Fruit fly (Drosophila melanogaster) whole organism, embryonic: ENCODE measurements around the gene Patsas.

Source experiments
- Blimp-1 ChIP-seq: fragments of 200-800 bp; sonication (Bioruptor generic); optimal IDR thresholded peaks from 3 replicates; lab custom pipeline; 2018; ENCODE audit warnings: missing biosample characterization, missing genetic modification characterization, mild to moderate bottlenecking, moderate library complexity, missing genetic modification reagents
- CG10543 ChIP-seq: fragments of 200-800 bp; sonication (Bioruptor generic); optimal IDR thresholded peaks from 3 replicates; lab custom pipeline; 2017; ENCODE audit warnings: missing biosample characterization, mild to moderate bottlenecking, missing genetic modification characterization, moderate library complexity
- CG11560 ChIP-seq: fragments of 200-800 bp; sonication (Bioruptor generic); IDR thresholded peaks from 3 replicates; pipeline ENCODE4 v1.3.6; 2022; ENCODE audit warnings: missing biosample characterization, missing genetic modification characterization
- CG12071 ChIP-seq: fragments of 200-800 bp; sonication (Bioruptor generic); optimal IDR thresholded peaks from 3 replicates; lab custom pipeline; 2018; ENCODE audit warnings: missing biosample characterization, mild to moderate bottlenecking, missing genetic modification characterization
- CG1233 ChIP-seq: fragments of 200-800 bp; sonication (Bioruptor generic); optimal IDR thresholded peaks from 4 replicates; lab custom pipeline; 2018; ENCODE audit warnings: missing biosample characterization, mild to moderate bottlenecking, missing genetic modification characterization
- CG12744 ChIP-seq: fragments of 200-800 bp; sonication (Bioruptor generic); optimal IDR thresholded peaks from 2 replicates; lab custom pipeline; 2016; ENCODE audit warnings: missing biosample characterization, missing genetic modification characterization
- CG14710 ChIP-seq: fragments of 200-800 bp; sonication (Bioruptor generic); optimal IDR thresholded peaks from 3 replicates; lab custom pipeline; 2019; ENCODE audit warnings: missing biosample characterization, mild to moderate bottlenecking, missing genetic modification characterization, moderate library complexity
- CG17359 ChIP-seq: fragments of 200-800 bp; sonication (Bioruptor generic); optimal IDR thresholded peaks from 3 replicates; lab custom pipeline; 2018; ENCODE audit warnings: missing biosample characterization, mild to moderate bottlenecking, missing genetic modification characterization, moderate library complexity
- CG2120 ChIP-seq: fragments of 200-800 bp; sonication (Bioruptor generic); optimal IDR thresholded peaks from 3 replicates; lab custom pipeline; 2016; ENCODE audit warnings: missing biosample characterization, missing genetic modification characterization
- CG2129 ChIP-seq: fragments of 200-800 bp; sonication (Bioruptor generic); IDR thresholded peaks from 2 replicates; pipeline ENCODE4 v1.3.6; 2022; ENCODE audit warnings: missing biosample characterization, missing genetic modification characterization; ENCODE audit not compliant: partially characterized antibody
- CG2889 ChIP-seq: fragments of 200-800 bp; sonication (Bioruptor generic); IDR thresholded peaks from 3 replicates; pipeline ENCODE4 v1.3.6; 2022; ENCODE audit warnings: missing biosample characterization, missing genetic modification characterization
- CG30020 ChIP-seq: fragments of 200-800 bp; optimal IDR thresholded peaks from 2 replicates; lab custom pipeline; 2019; ENCODE audit warnings: missing biosample characterization, mild to moderate bottlenecking, missing genetic modification characterization, moderate library complexity
- CG3065 ChIP-seq: fragments of 200-800 bp; sonication (Bioruptor generic); optimal IDR thresholded peaks from 2 replicates; lab custom pipeline; 2016; ENCODE audit warnings: missing biosample characterization, missing genetic modification characterization
- CG34422 ChIP-seq: fragments of 200-800 bp; sonication (Bioruptor generic); IDR thresholded peaks from 3 replicates; pipeline ENCODE4 v1.3.6; 2022; ENCODE audit warnings: missing biosample characterization, missing genetic modification characterization
- CG6175 ChIP-seq: fragments of 200-800 bp; sonication (Bioruptor generic); IDR thresholded peaks from 3 replicates; pipeline ENCODE4 v1.3.6; 2022; ENCODE audit warnings: missing biosample characterization, missing genetic modification characterization
- CG6689 ChIP-seq: fragments of 200-800 bp; sonication (Bioruptor generic); IDR thresholded peaks from 2 replicates; pipeline ENCODE4 v1.3.6; 2022; ENCODE audit warnings: missing biosample characterization, missing genetic modification characterization
- CG8290 ChIP-seq, 3 experiments: fragments of 200-800 bp; sonication (Bioruptor generic); optimal IDR thresholded peaks; 2 replicates each; lab custom pipeline; 2016 to 2019; ENCODE audit warnings: missing biosample characterization in 3 of 3, missing genetic modification characterization in 3 of 3, mild to moderate bottlenecking in 2 of 3, moderate library complexity in 1 of 3
- CG8359 ChIP-seq: fragments of 200-800 bp; sonication (Bioruptor generic); optimal IDR thresholded peaks from 2 replicates; lab custom pipeline; 2017; ENCODE audit warnings: missing biosample characterization, mild to moderate bottlenecking, missing genetic modification characterization, borderline replicate concordance
- CHES-1-like ChIP-seq: fragments of 200-800 bp; sonication (Bioruptor generic); optimal IDR thresholded peaks from 2 replicates; lab custom pipeline; 2016; ENCODE audit warnings: missing biosample characterization, missing genetic modification characterization
- Chrac-16 ChIP-seq: fragments of 200-800 bp; sonication (Bioruptor generic); optimal IDR thresholded peaks from 3 replicates; lab custom pipeline; 2016; ENCODE audit warnings: missing biosample characterization, missing genetic modification characterization
- Fer2 ChIP-seq: fragments of 200-800 bp; sonication (Bioruptor generic); optimal IDR thresholded peaks from 2 replicates; lab custom pipeline; 2018; ENCODE audit warnings: missing biosample characterization, mild to moderate bottlenecking, missing genetic modification characterization, moderate library complexity
- HLH3B ChIP-seq: fragments of 200-800 bp; sonication (Bioruptor generic); IDR thresholded peaks from 2 replicates; pipeline ENCODE4 v1.3.6; 2022; ENCODE audit warnings: missing biosample characterization, missing genetic modification characterization
- Jarid2 ChIP-seq: fragments of 200-800 bp; sonication (Bioruptor generic); optimal IDR thresholded peaks from 3 replicates; lab custom pipeline; 2017; ENCODE audit warnings: mild to moderate bottlenecking, missing biosample characterization, missing genetic modification reagents, missing genetic modification characterization
- Lhr ChIP-seq: fragments of 200-800 bp; sonication (Bioruptor generic); optimal IDR thresholded peaks from 3 replicates; lab custom pipeline; 2017; ENCODE audit warnings: mild to moderate bottlenecking, missing biosample characterization, missing genetic modification reagents, missing genetic modification characterization
- NFAT ChIP-seq: fragments of 200-800 bp; sonication (Bioruptor generic); IDR thresholded peaks from 2 replicates; pipeline ENCODE4 v1.3.6; 2022; ENCODE audit warnings: missing biosample characterization, missing genetic modification characterization
- Nf-YB ChIP-seq: fragments of 200-800 bp; sonication (Bioruptor generic); optimal IDR thresholded peaks from 3 replicates; lab custom pipeline; 2019; ENCODE audit warnings: missing biosample characterization, mild to moderate bottlenecking, missing genetic modification characterization, moderate library complexity
- Rx ChIP-seq: fragments of 200-800 bp; sonication (Bioruptor generic); IDR thresholded peaks from 2 replicates; pipeline ENCODE4 v1.3.6; 2022; ENCODE audit warnings: missing biosample characterization, missing genetic modification characterization
- Trl ChIP-seq, 3 experiments: fragments of >200 bp in 2 of 3; fragments of 200-800 bp in 1 of 3; sonication (Bioruptor generic) in 1 of 3; optimal IDR thresholded peaks; 2 replicates in 1 of 3; 3 replicates in 2 of 3; lab custom pipeline; 2016 to 2017; ENCODE audit warnings: missing biosample characterization in 1 of 3, missing genetic modification characterization in 1 of 3
- al ChIP-seq: fragments of 200-800 bp; sonication (Bioruptor generic); IDR thresholded peaks from 2 replicates; pipeline ENCODE4 v1.3.6; 2022; ENCODE audit warnings: missing biosample characterization, missing genetic modification characterization
- ara ChIP-seq: fragments of 200-800 bp; sonication (Bioruptor generic); IDR thresholded peaks from 2 replicates; pipeline ENCODE4 v1.3.6; 2022; ENCODE audit warnings: missing biosample characterization, missing genetic modification characterization
- bab2 ChIP-seq: fragments of 200-800 bp; sonication (Bioruptor generic); optimal IDR thresholded peaks from 2 replicates; lab custom pipeline; 2016; ENCODE audit warnings: missing biosample characterization, missing genetic modification characterization
- ci ChIP-seq: fragments of 200-800 bp; sonication (Bioruptor generic); IDR thresholded peaks from 3 replicates; pipeline ENCODE4 v1.3.6; 2022; ENCODE audit warnings: missing biosample characterization, missing genetic modification characterization
- dpn ChIP-seq, 2 experiments: fragments of 200-800 bp; sonication (Bioruptor generic); optimal IDR thresholded peaks; 3 replicates each; lab custom pipeline; 2016; ENCODE audit warnings: missing biosample characterization in 2 of 2, missing genetic modification characterization in 2 of 2
- fru ChIP-seq: fragments of >200 bp; optimal IDR thresholded peaks from 2 replicates; lab custom pipeline; 2017
- gt ChIP-seq: fragments of 200-800 bp; sonication (Bioruptor generic); IDR thresholded peaks from 2 replicates; pipeline ENCODE4 v1.3.6; 2022; ENCODE audit warnings: missing biosample characterization, missing genetic modification characterization
- hbn ChIP-seq: fragments of 200-800 bp; sonication (Bioruptor generic); IDR thresholded peaks from 2 replicates; pipeline ENCODE4 v1.3.6; 2022; ENCODE audit warnings: missing biosample characterization, missing genetic modification characterization; ENCODE audit not compliant: partially characterized antibody
- lab ChIP-seq: fragments of 200-800 bp; sonication (Bioruptor generic); optimal IDR thresholded peaks from 3 replicates; lab custom pipeline; 2017; ENCODE audit warnings: missing biosample characterization, missing genetic modification characterization, mild to moderate bottlenecking, moderate library complexity, missing genetic modification reagents
- lmd ChIP-seq: fragments of 200-800 bp; sonication (Bioruptor generic); IDR thresholded peaks from 2 replicates; pipeline ENCODE4 v1.3.6; 2022; ENCODE audit warnings: missing biosample characterization, missing genetic modification characterization
- mam ChIP-seq: fragments of 200-800 bp; sonication (Bioruptor generic); optimal IDR thresholded peaks from 3 replicates; lab custom pipeline; 2016; ENCODE audit warnings: missing biosample characterization, missing genetic modification characterization
- mirr ChIP-seq: fragments of 200-800 bp; sonication (Bioruptor generic); optimal IDR thresholded peaks from 3 replicates; lab custom pipeline; 2018; ENCODE audit warnings: missing biosample characterization, mild to moderate bottlenecking, missing genetic modification characterization
- nom ChIP-seq: fragments of 200-800 bp; sonication (Bioruptor generic); optimal IDR thresholded peaks from 2 replicates; lab custom pipeline; 2017; ENCODE audit warnings: missing biosample characterization, missing genetic modification characterization, mild to moderate bottlenecking, moderate library complexity, missing genetic modification reagents
- pum ChIP-seq: fragments of 200-800 bp; sonication (Bioruptor generic); optimal IDR thresholded peaks from 2 replicates; lab custom pipeline; 2016; ENCODE audit warnings: missing biosample characterization, missing genetic modification characterization
- scrt ChIP-seq: fragments of 200-800 bp; sonication (Bioruptor generic); optimal IDR thresholded peaks from 2 replicates; lab custom pipeline; 2018; ENCODE audit warnings: missing biosample characterization, mild to moderate bottlenecking, missing genetic modification characterization, moderate library complexity
- sens-2 ChIP-seq: fragments of 200-800 bp; sonication (Bioruptor generic); IDR thresholded peaks from 2 replicates; pipeline ENCODE4 v1.3.6; 2022; ENCODE audit warnings: missing biosample characterization, missing genetic modification characterization
- slbo ChIP-seq: fragments of 200-800 bp; sonication (Bioruptor generic); IDR thresholded peaks from 2 replicates; pipeline ENCODE4 v1.3.6; 2022; ENCODE audit warnings: missing biosample characterization, missing genetic modification characterization
- sqz ChIP-seq: fragments of 200-800 bp; sonication (Bioruptor generic); optimal IDR thresholded peaks from 3 replicates; lab custom pipeline; 2018; ENCODE audit warnings: missing biosample characterization, mild to moderate bottlenecking, missing genetic modification characterization
- sr ChIP-seq: fragments of 200-800 bp; sonication (Bioruptor generic); IDR thresholded peaks from 3 replicates; pipeline ENCODE4 v1.3.6; 2022; ENCODE audit warnings: missing biosample characterization, missing genetic modification characterization
- tin ChIP-seq: fragments of 200-800 bp; sonication (Bioruptor generic); optimal IDR thresholded peaks from 3 replicates; lab custom pipeline; 2016; ENCODE audit warnings: missing biosample characterization, missing genetic modification characterization
- tio ChIP-seq: fragments of 200-800 bp; sonication (Bioruptor generic); optimal IDR thresholded peaks from 2 replicates; lab custom pipeline; 2017; ENCODE audit warnings: missing biosample characterization, missing genetic modification characterization, inconsistent platforms
- wor ChIP-seq: fragments of 200-800 bp; sonication (Bioruptor generic); IDR thresholded peaks from 2 replicates; pipeline ENCODE4 v1.3.6; 2022; ENCODE audit warnings: missing biosample characterization, missing genetic modification characterization
- zfh2 ChIP-seq: fragments of 200-800 bp; sonication (Bioruptor generic); optimal IDR thresholded peaks from 2 replicates; lab custom pipeline; 2016; ENCODE audit warnings: missing biosample characterization, missing genetic modification characterization

The Patsas gene

dm6 chr2L:12075850-12076249, 27.2 kb downstream of the Patsas start, which contains the start of gene CG14947 (continued):
- TF ChIP-seq CG6689 (0 out of 2 replicates have a peak, but pooled peaks have one; percentile 27), fru (no peak), CG8359 (GFP tag; lab: Kevin White, UChicago) (no peak), NFAT (GFP tag; lab: Robert Waterston, UW) (0 out of 2 replicates have a peak, but pooled peaks have one; percentile 13), lab (GFP tag; lab: Kevin White, UChicago) (peak; percentile 11), hbn (GFP tag; lab: Robert Waterston, UW) (no peak), bab2 (GFP tag; lab: Kevin White, UChicago) (no peak), Fer2 (tag; lab: Kevin White, UChicago) (no peak), Blimp-1 (peak; percentile 42), scrt (GFP tag; lab: Kevin White, UChicago) (no peak), CG8290 (GFP tag; optimal IDR thresholded peaks at IDR 0.05; lab: Kevin White, UChicago) (no peak), CG8290 (tag; optimal IDR thresholded peaks at IDR 0.05; lab: Kevin White, UChicago) (peak in 1 of 2 experiments; percentile 41), slbo (GFP tag; lab: Robert Waterston, UW) (no peak), CG30020 (tag; lab: Kevin White, UChicago) (no peak), wor (no peak), tin (GFP tag; lab: Kevin White, UChicago) (no peak), CG10543 (GFP tag; lab: Kevin White, UChicago) (no peak), CG11560 (tag; lab: Robert Waterston, UW) (no peak), Trl (optimal IDR thresholded peaks at IDR 0.05; lab: Kevin White, UChicago) (no peak), Trl (GFP tag; optimal IDR thresholded peaks at IDR 0.05; lab: Kevin White, UChicago) (no peak), HLH3B (GFP tag; lab: Robert Waterston, UW) (no peak), nom (GFP tag; lab: Kevin White, UChicago) (peak; percentile 38), CG14710 (tag; lab: Kevin White, UChicago) (no peak), CG2889 (GFP tag; lab: Robert Waterston, UW) (no peak), Nf-YB (GFP tag; lab: Kevin White, UChicago) (no peak), CG12071 (GFP tag; lab: Kevin White, UChicago) (no peak), lmd (no peak), CG6175 (0 out of 3 replicates have a peak, but pooled peaks have one; percentile 32), sr (GFP tag; lab: Robert Waterston, UW) (no peak), pum (GFP tag; lab: Kevin White, UChicago) (no peak), CG1233 (GFP tag; lab: Kevin White, UChicago) (peak; percentile 42), zfh2 (GFP tag; lab: Kevin White, UChicago) (no peak), Rx (GFP tag; lab: Robert Waterston, UW) (no peak), gt (GFP tag; lab: Robert Waterston, UW) (no peak), CG3065 (no peak), CG17359 (no peak), sqz (no peak), Jarid2 (GFP tag; lab: Kevin White, UChicago) (no peak), Lhr (GFP tag; lab: Kevin White, UChicago) (no peak), dpn (GFP tag; optimal IDR thresholded peaks at IDR 0.05; lab: Kevin White, UChicago) (no peak), CG2120 (no peak), CG2129 (GFP tag; lab: Robert Waterston, UW) (no peak), ci (peak; percentile 72), tio (no peak), Chrac-16 (GFP tag; lab: Kevin White, UChicago) (no peak), mam (no peak), sens-2 (GFP tag; lab: Robert Waterston, UW) (no peak), mirr (GFP tag; lab: Kevin White, UChicago) (no peak), CHES-1-like (GFP tag; lab: Kevin White, UChicago) (no peak), ara (GFP tag; lab: Robert Waterston, UW) (no peak), al (GFP tag; lab: Robert Waterston, UW) (no peak), CG34422 (no peak), CG12744 (no peak)
